Worm (Caenorhabditis elegans) whole organism, dauer: ENCODE results near the gene srh-34.

Source experiments
- unc-62 ChIP-seq: sonication (generic microtip); optimal IDR thresholded peaks from 2 replicates; lab custom pipeline; 2017; ENCODE audit warnings: missing biosample characterization, missing genetic modification reagents, missing genetic modification characterization

Gene srh-34

ce11 chrV:422133-422532 is 24.3 kb downstream of the srh-34 start, which contains the start of gene dod-20:
Gene dod-20, plus strand, starts transcription at chrV:422433.
- TF ChIP-seq unc-62: no peak

ce11 chrV:418432-418831 is 28.0 kb downstream of the srh-34 start, which contains the start of gene Y39D8A.1:
Gene Y39D8A.1, plus strand, starts transcription at chrV:418732.
- no peak for TF ChIP-seq unc-62

- TF ChIP-seq unc-62: no peak
These were observed 28.7 kb downstream of the srh-34 start, which contains the start of gene irg-8 for ce11 chrV:417656-418353. Gene irg-8, minus strand, starts transcription at chrV:417706.

- TF ChIP-seq unc-62: no peak
These were observed 31.4 kb downstream of the srh-34 start for ce11 chrV:415072-415471.

ce11 chrV:414630-415029 is 31.8 kb downstream of the srh-34 start, which contains the start of gene dod-19:
Gene dod-19, minus strand, starts transcription at chrV:414759.
- TF ChIP-seq unc-62: no peak

ce11 chrV:412820-413219 is 33.7 kb downstream of the srh-34 start:
- TF ChIP-seq unc-62: no peak

- no peak for TF ChIP-seq unc-62
These were observed 42.2 kb downstream of the srh-34 start, which contains the start of gene nhr-252 for ce11 chrV:404210-404669. Gene nhr-252, plus strand, starts transcription at chrV:404619.

ce11 chrV:403028-403427 is 43.4 kb downstream of the srh-34 start, which contains the start of gene srh-62:
Gene srh-62, minus strand, starts transcription at chrV:403128.
- no peak for TF ChIP-seq unc-62

- TF ChIP-seq unc-62: no peak
These were observed 46.8 kb downstream of the srh-34 start, which contains the start of gene scl-27 for ce11 chrV:399721-400120. Gene scl-27, plus strand, starts transcription at chrV:400021.

- no peak for TF ChIP-seq unc-62
These were observed 50.2 kb downstream of the srh-34 start, which contains the start of gene nhr-253 for ce11 chrV:396309-396708. Gene nhr-253, plus strand, starts transcription at chrV:396593.
